Fruit fly (Drosophila melanogaster): ENCODE data around the gene CG15387.
A peak's percentile ranks its signal among the peaks of the same experiment; 100 is the strongest.

CG15387 gene

dm6 chr2L:2192123-2192601 lies 33.9 kb downstream of the CG15387 start, which contains the start of gene CG10874 (continued):
- TF ChIP-seq ci (GFP tag; IDR thresholded peaks at IDR 0.05): no peak
- TF ChIP-seq Oaz (GFP tag; IDR thresholded peaks at IDR 0.05): no peak
- TF ChIP-seq CG10431 (GFP tag; optimal IDR thresholded peaks at IDR 0.05): no peak
- peak; percentile 70 for TF ChIP-seq CG2116 (GFP tag; optimal IDR thresholded peaks at IDR 0.05)
- no peak for TF ChIP-seq ap (GFP tag; IDR thresholded peaks at IDR 0.05)
- no peak for TF ChIP-seq CG8478 (optimal IDR thresholded peaks at IDR 0.05)
- TF ChIP-seq crc (GFP tag; optimal IDR thresholded peaks at IDR 0.05): no peak
- no peak for TF ChIP-seq dati (GFP tag; IDR thresholded peaks at IDR 0.05)
- TF ChIP-seq CG5245 (GFP tag; optimal IDR thresholded peaks at IDR 0.05): no peak
- peak; percentile 51 for TF ChIP-seq HmgD (GFP tag; optimal IDR thresholded peaks at IDR 0.05)
- peak; percentile 20 for TF ChIP-seq CG12155 (GFP tag; optimal IDR thresholded peaks at IDR 0.05)
- TF ChIP-seq CG8290 (GFP tag; optimal IDR thresholded peaks at IDR 0.05): peak; percentile 23
- TF ChIP-seq CG8290 (tag; optimal IDR thresholded peaks at IDR 0.05): peak in 1 of 2 experiments; percentile 62
- no peak for TF ChIP-seq jing (GFP tag; optimal IDR thresholded peaks at IDR 0.05)
- TF ChIP-seq maf-S (GFP tag; optimal IDR thresholded peaks at IDR 0.05): no peak
- TF ChIP-seq esg (GFP tag; conservative IDR thresholded peaks at IDR 0.05): no peak
- TF ChIP-seq ash1 (GFP tag; optimal IDR thresholded peaks at IDR 0.05): no peak
- TF ChIP-seq CG10462 (GFP tag; optimal IDR thresholded peaks at IDR 0.05): no peak
- TF ChIP-seq tap (tag; optimal IDR thresholded peaks at IDR 0.05): no peak
- TF ChIP-seq MESR4 (GFP tag; optimal IDR thresholded peaks at IDR 0.05): peak; percentile 87
- no peak for TF ChIP-seq Awh (GFP tag; IDR thresholded peaks at IDR 0.05)
- TF ChIP-seq Lpt (GFP tag; optimal IDR thresholded peaks at IDR 0.05): no peak
- TF ChIP-seq CG17385 (GFP tag; optimal IDR thresholded peaks at IDR 0.05): no peak
- TF ChIP-seq bowl (GFP tag; IDR thresholded peaks at IDR 0.05): no peak
- TF ChIP-seq stwl (tag; optimal IDR thresholded peaks at IDR 0.05): peak; percentile 56
- TF ChIP-seq CG1647 (GFP tag; optimal IDR thresholded peaks at IDR 0.05): no peak
- TF ChIP-seq CG16815 (GFP tag; optimal IDR thresholded peaks at IDR 0.05): no peak
- TF ChIP-seq tna (GFP tag; IDR thresholded peaks at IDR 0.05; ENCODE audit: partially characterized antibody): no peak
- TF ChIP-seq NFAT (GFP tag; IDR thresholded peaks at IDR 0.05): no peak
- peak; percentile 58 for TF ChIP-seq hkb (optimal IDR thresholded peaks at IDR 0.05)
- no peak for TF ChIP-seq hkb (GFP tag; IDR thresholded peaks at IDR 0.05)
- TF ChIP-seq scrt (GFP tag; optimal IDR thresholded peaks at IDR 0.05): no peak
- no peak for TF ChIP-seq CG6854 (GFP tag; optimal IDR thresholded peaks at IDR 0.05)
- no peak for TF ChIP-seq chinmo (GFP tag; IDR thresholded peaks at IDR 0.05; ENCODE audit: partially characterized antibody)
- TF ChIP-seq Fer1 (GFP tag; optimal IDR thresholded peaks at IDR 0.05): peak; percentile 11
- no peak for TF ChIP-seq jigr1 (GFP tag; IDR thresholded peaks at IDR 0.05)
- TF ChIP-seq CG11247 (GFP tag; IDR thresholded peaks at IDR 0.05): no peak
- TF ChIP-seq Ets65A (GFP tag): peak; percentile 90
- peak; percentile 61 for TF ChIP-seq B-H2 (GFP tag; optimal IDR thresholded peaks at IDR 0.05)
- TF ChIP-seq pita (GFP tag; optimal IDR thresholded peaks at IDR 0.05): no peak
- no peak for TF ChIP-seq Side (GFP tag; optimal IDR thresholded peaks at IDR 0.05)
- TF ChIP-seq gt (GFP tag; IDR thresholded peaks at IDR 0.05): no peak
- no peak for TF ChIP-seq br (optimal IDR thresholded peaks at IDR 0.05)
- peak; percentile 6 for TF ChIP-seq nom (GFP tag; optimal IDR thresholded peaks at IDR 0.05)
- peak; percentile 81 for TF ChIP-seq CG9797 (GFP tag; optimal IDR thresholded peaks at IDR 0.05)
- TF ChIP-seq sug (tag; optimal IDR thresholded peaks at IDR 0.05): peak; percentile 35
- no peak for TF ChIP-seq lab (GFP tag; optimal IDR thresholded peaks at IDR 0.05)
- no peak for TF ChIP-seq Dfd (GFP tag; optimal IDR thresholded peaks at IDR 0.05)
- TF ChIP-seq CG7745 (tag; optimal IDR thresholded peaks at IDR 0.05): no peak
- TF ChIP-seq luna (GFP tag; optimal IDR thresholded peaks at IDR 0.05): no peak
- TF ChIP-seq phol (tag; optimal IDR thresholded peaks at IDR 0.05): peak; percentile 51
- no peak for TF ChIP-seq CG2129 (GFP tag; IDR thresholded peaks at IDR 0.05; ENCODE audit: partially characterized antibody)
- TF ChIP-seq CG12744 (GFP tag; optimal IDR thresholded peaks at IDR 0.05): no peak

Measured in whole organism, embryonic.